Fruit fly (Drosophila melanogaster) whole organism, embryonic: Measurements from ENCODE around the gene CG3071.

ENCODE experiments used
- Ada2b ChIP-seq: fragments of 200-800 bp; sonication (Bioruptor generic); IDR thresholded peaks from 2 replicates; pipeline ENCODE4 v1.3.6; 2022; ENCODE audit warnings: missing biosample characterization, missing genetic modification characterization
- Adf1 ChIP-seq: fragments of 200-800 bp; sonication (Bioruptor generic); IDR thresholded peaks from 2 replicates; pipeline ENCODE4 v1.3.6; 2022; ENCODE audit warnings: missing biosample characterization, missing genetic modification characterization
- CG10462 ChIP-seq: fragments of 200-800 bp; sonication (Bioruptor generic); optimal IDR thresholded peaks from 2 replicates; lab custom pipeline; 2016; ENCODE audit warnings: missing biosample characterization, missing genetic modification characterization
- CG11247 ChIP-seq: fragments of 200-800 bp; sonication (Bioruptor generic); IDR thresholded peaks from 2 replicates; pipeline ENCODE4 v1.3.6; 2022; ENCODE audit warnings: missing biosample characterization, missing genetic modification characterization
- CG12071 ChIP-seq: fragments of 200-800 bp; sonication (Bioruptor generic); optimal IDR thresholded peaks from 3 replicates; lab custom pipeline; 2018; ENCODE audit warnings: missing biosample characterization, mild to moderate bottlenecking, missing genetic modification characterization
- CG1233 ChIP-seq: fragments of 200-800 bp; sonication (Bioruptor generic); optimal IDR thresholded peaks from 4 replicates; lab custom pipeline; 2018; ENCODE audit warnings: missing biosample characterization, mild to moderate bottlenecking, missing genetic modification characterization
- CG14710 ChIP-seq: fragments of 200-800 bp; sonication (Bioruptor generic); optimal IDR thresholded peaks from 3 replicates; lab custom pipeline; 2019; ENCODE audit warnings: missing biosample characterization, mild to moderate bottlenecking, missing genetic modification characterization, moderate library complexity
- CG1529 ChIP-seq: fragments of 200-800 bp; sonication (Bioruptor generic); optimal IDR thresholded peaks from 3 replicates; lab custom pipeline; 2018; ENCODE audit warnings: missing biosample characterization, missing genetic modification characterization
- CG1602 ChIP-seq: fragments of 200-800 bp; sonication (Bioruptor generic); optimal IDR thresholded peaks from 3 replicates; lab custom pipeline; 2016; ENCODE audit warnings: missing biosample characterization, missing genetic modification characterization
- CG16815 ChIP-seq: fragments of 200-800 bp; sonication (Bioruptor generic); optimal IDR thresholded peaks from 3 replicates; lab custom pipeline; 2017; ENCODE audit warnings: missing biosample characterization, mild to moderate bottlenecking, missing genetic modification characterization
- CG1792 ChIP-seq: fragments of 200-800 bp; sonication (Bioruptor generic); optimal IDR thresholded peaks from 2 replicates; lab custom pipeline; 2016; ENCODE audit warnings: missing biosample characterization, missing genetic modification characterization
- CG2875 ChIP-seq: fragments of 200-800 bp; sonication (Bioruptor generic); optimal IDR thresholded peaks from 2 replicates; lab custom pipeline; 2017; ENCODE audit warnings: missing biosample characterization, mild to moderate bottlenecking, missing genetic modification characterization, missing genetic modification reagents
- CG34422 ChIP-seq: fragments of 200-800 bp; sonication (Bioruptor generic); IDR thresholded peaks from 3 replicates; pipeline ENCODE4 v1.3.6; 2022; ENCODE audit warnings: missing biosample characterization, missing genetic modification characterization
- CG3995 ChIP-seq: fragments of 200-800 bp; sonication (Bioruptor generic); optimal IDR thresholded peaks from 3 replicates; lab custom pipeline; 2016; ENCODE audit warnings: missing biosample characterization, missing genetic modification characterization
- CG4707 ChIP-seq: fragments of 200-800 bp; sonication (Bioruptor generic); optimal IDR thresholded peaks from 2 replicates; lab custom pipeline; 2018; ENCODE audit warnings: missing biosample characterization, mild to moderate bottlenecking, missing genetic modification characterization, moderate library complexity
- CG5180 ChIP-seq: fragments of 200-800 bp; sonication (Bioruptor generic); optimal IDR thresholded peaks from 3 replicates; lab custom pipeline; 2017; ENCODE audit warnings: missing biosample characterization, missing genetic modification characterization, mild to moderate bottlenecking, moderate library complexity, missing genetic modification reagents
- CG7786 ChIP-seq: fragments of 200-800 bp; sonication (Bioruptor generic); optimal IDR thresholded peaks from 2 replicates; lab custom pipeline; 2016; ENCODE audit warnings: missing biosample characterization, missing genetic modification characterization
- CG7928 ChIP-seq: fragments of 200-800 bp; sonication (Bioruptor generic); optimal IDR thresholded peaks from 2 replicates; lab custom pipeline; 2017; ENCODE audit warnings: missing biosample characterization, mild to moderate bottlenecking, missing genetic modification characterization
- CG7987 ChIP-seq: fragments of 200-800 bp; sonication (Bioruptor generic); optimal IDR thresholded peaks from 2 replicates; lab custom pipeline; 2018; ENCODE audit warnings: missing biosample characterization, mild to moderate bottlenecking, missing genetic modification characterization, moderate library complexity
- CG8478 ChIP-seq: fragments of >200 bp; optimal IDR thresholded peaks from 2 replicates; lab custom pipeline; 2018
- CG8924 ChIP-seq: fragments of 200-800 bp; optimal IDR thresholded peaks from 3 replicates; lab custom pipeline; 2019; ENCODE audit warnings: missing biosample characterization, mild to moderate bottlenecking, missing genetic modification characterization, moderate library complexity
- Ets65A ChIP-seq: fragments of 200-800 bp; sonication (Bioruptor generic); peaks from one replicate; lab custom pipeline; 2016; ENCODE audit warnings: missing biosample characterization, missing genetic modification characterization
- Gsc ChIP-seq: fragments of 200-800 bp; sonication (Bioruptor generic); IDR thresholded peaks from 2 replicates; pipeline ENCODE4 v1.3.6; 2022; ENCODE audit warnings: missing biosample characterization, missing genetic modification characterization
- H2.0 ChIP-seq: fragments of 200-800 bp; sonication (Bioruptor generic); IDR thresholded peaks from 2 replicates; pipeline ENCODE4 v1.3.6; 2022; ENCODE audit warnings: missing biosample characterization, missing genetic modification characterization
- HLHmδ ChIP-seq: fragments of 200-800 bp; sonication (Bioruptor generic); optimal IDR thresholded peaks from 2 replicates; lab custom pipeline; 2018; ENCODE audit warnings: missing biosample characterization, mild to moderate bottlenecking, missing genetic modification characterization, moderate library complexity
- Hr3 ChIP-seq: fragments of 200-800 bp; sonication (Bioruptor generic); optimal IDR thresholded peaks from 3 replicates; lab custom pipeline; 2016; ENCODE audit warnings: missing biosample characterization, missing genetic modification characterization
- Lim3 ChIP-seq: fragments of 200-800 bp; sonication (Bioruptor generic); IDR thresholded peaks from 2 replicates; pipeline ENCODE4 v1.3.6; 2022; ENCODE audit warnings: missing biosample characterization, missing genetic modification characterization
- Lpt ChIP-seq: fragments of >200 bp; optimal IDR thresholded peaks from 2 replicates; lab custom pipeline; 2018; ENCODE audit warnings: missing biosample characterization, missing genetic modification characterization
- Mrtf ChIP-seq: fragments of 200-800 bp; sonication (Bioruptor generic); IDR thresholded peaks from 3 replicates; pipeline ENCODE4 v1.3.6; 2022; ENCODE audit warnings: missing biosample characterization, missing genetic modification characterization
- Oaz ChIP-seq: fragments of 200-800 bp; sonication (Bioruptor generic); IDR thresholded peaks from 2 replicates; pipeline ENCODE4 v1.3.6; 2022; ENCODE audit warnings: missing biosample characterization, missing genetic modification characterization
- Ravus ChIP-seq: fragments of 200-800 bp; sonication (Bioruptor generic); IDR thresholded peaks from 2 replicates; pipeline ENCODE4 v1.3.6; 2022; ENCODE audit warnings: missing biosample characterization, missing genetic modification characterization
- Sry-δ ChIP-seq: fragments of 200-800 bp; sonication (Bioruptor generic); optimal IDR thresholded peaks from 2 replicates; lab custom pipeline; 2016; ENCODE audit warnings: missing biosample characterization, missing genetic modification characterization
- Taf1 ChIP-seq: fragments of 200-800 bp; sonication (Bioruptor generic); IDR thresholded peaks from 2 replicates; pipeline ENCODE4 v1.3.6; 2022; ENCODE audit warnings: missing biosample characterization, missing genetic modification characterization
- ac ChIP-seq: fragments of 200-800 bp; sonication (Bioruptor generic); optimal IDR thresholded peaks from 3 replicates; lab custom pipeline; 2017; ENCODE audit warnings: missing biosample characterization, mild to moderate bottlenecking, missing genetic modification characterization
- br ChIP-seq: fragments of >200 bp; optimal IDR thresholded peaks from 2 replicates; lab custom pipeline; 2017
- ci ChIP-seq: fragments of 200-800 bp; sonication (Bioruptor generic); IDR thresholded peaks from 3 replicates; pipeline ENCODE4 v1.3.6; 2022; ENCODE audit warnings: missing biosample characterization, missing genetic modification characterization
- crol ChIP-seq: fragments of 200-800 bp; sonication (Bioruptor generic); IDR thresholded peaks from 2 replicates; pipeline ENCODE4 v1.3.6; 2022; ENCODE audit warnings: missing biosample characterization, missing genetic modification characterization
- emc ChIP-seq: fragments of 200-800 bp; sonication (Bioruptor generic); optimal IDR thresholded peaks from 2 replicates; lab custom pipeline; 2016; ENCODE audit warnings: missing biosample characterization, missing genetic modification characterization
- gce ChIP-seq: fragments of 200-800 bp; sonication (Bioruptor generic); IDR thresholded peaks from 3 replicates; pipeline ENCODE4 v1.3.6; 2022; ENCODE audit warnings: missing biosample characterization, missing genetic modification characterization
- gfzf ChIP-seq: fragments of 200-800 bp; sonication (Bioruptor generic); optimal IDR thresholded peaks from 2 replicates; lab custom pipeline; 2016; ENCODE audit warnings: missing biosample characterization, mild to moderate bottlenecking, missing genetic modification characterization, moderate library complexity
- inv ChIP-seq: fragments of 200-800 bp; sonication (Bioruptor generic); IDR thresholded peaks from 2 replicates; pipeline ENCODE4 v1.3.6; 2022; ENCODE audit warnings: missing biosample characterization, missing genetic modification characterization; ENCODE audit not compliant: partially characterized antibody
- jing ChIP-seq: fragments of 200-800 bp; sonication (Bioruptor generic); optimal IDR thresholded peaks from 2 replicates; lab custom pipeline; 2018; ENCODE audit warnings: missing biosample characterization, mild to moderate bottlenecking, missing genetic modification characterization
- knrl ChIP-seq: fragments of 200-800 bp; sonication (Bioruptor generic); IDR thresholded peaks from 3 replicates; pipeline ENCODE4 v1.3.6; 2022; ENCODE audit warnings: missing biosample characterization, missing genetic modification characterization; ENCODE audit not compliant: partially characterized antibody
- lilli ChIP-seq: fragments of 200-800 bp; sonication (Bioruptor generic); optimal IDR thresholded peaks from 3 replicates; lab custom pipeline; 2016; ENCODE audit warnings: missing biosample characterization, missing genetic modification characterization
- pros ChIP-seq: fragments of 200-800 bp; sonication (Bioruptor generic); optimal IDR thresholded peaks from 3 replicates; lab custom pipeline; 2019; ENCODE audit warnings: missing biosample characterization, mild to moderate bottlenecking, missing genetic modification characterization, moderate library complexity
- stwl ChIP-seq: fragments of 200-800 bp; sonication (Bioruptor generic); optimal IDR thresholded peaks from 3 replicates; lab custom pipeline; 2018; ENCODE audit warnings: missing biosample characterization, mild to moderate bottlenecking, missing genetic modification characterization, moderate library complexity
- tgo ChIP-seq: fragments of 200-800 bp; sonication (Bioruptor generic); IDR thresholded peaks from 3 replicates; pipeline ENCODE4 v1.3.6; 2022; ENCODE audit warnings: missing biosample characterization, missing genetic modification characterization
- trh ChIP-seq: fragments of 200-800 bp; sonication (Bioruptor generic); optimal IDR thresholded peaks from 2 replicates; lab custom pipeline; 2016; ENCODE audit warnings: missing biosample characterization, missing genetic modification characterization
- tup ChIP-seq: fragments of 200-800 bp; sonication (Bioruptor generic); optimal IDR thresholded peaks from 2 replicates; lab custom pipeline; 2016; ENCODE audit warnings: missing biosample characterization, mild to moderate bottlenecking, missing genetic modification characterization, moderate library complexity
- vfl ChIP-seq: fragments of 200-800 bp; sonication (Bioruptor generic); optimal IDR thresholded peaks from 2 replicates; lab custom pipeline; 2016; ENCODE audit warnings: missing biosample characterization, missing genetic modification characterization
- wdn ChIP-seq: fragments of 200-800 bp; sonication (Bioruptor generic); IDR thresholded peaks from 2 replicates; pipeline ENCODE4 v1.3.6; 2022; ENCODE audit warnings: missing biosample characterization, missing genetic modification characterization

Gene CG3071

DNA sequence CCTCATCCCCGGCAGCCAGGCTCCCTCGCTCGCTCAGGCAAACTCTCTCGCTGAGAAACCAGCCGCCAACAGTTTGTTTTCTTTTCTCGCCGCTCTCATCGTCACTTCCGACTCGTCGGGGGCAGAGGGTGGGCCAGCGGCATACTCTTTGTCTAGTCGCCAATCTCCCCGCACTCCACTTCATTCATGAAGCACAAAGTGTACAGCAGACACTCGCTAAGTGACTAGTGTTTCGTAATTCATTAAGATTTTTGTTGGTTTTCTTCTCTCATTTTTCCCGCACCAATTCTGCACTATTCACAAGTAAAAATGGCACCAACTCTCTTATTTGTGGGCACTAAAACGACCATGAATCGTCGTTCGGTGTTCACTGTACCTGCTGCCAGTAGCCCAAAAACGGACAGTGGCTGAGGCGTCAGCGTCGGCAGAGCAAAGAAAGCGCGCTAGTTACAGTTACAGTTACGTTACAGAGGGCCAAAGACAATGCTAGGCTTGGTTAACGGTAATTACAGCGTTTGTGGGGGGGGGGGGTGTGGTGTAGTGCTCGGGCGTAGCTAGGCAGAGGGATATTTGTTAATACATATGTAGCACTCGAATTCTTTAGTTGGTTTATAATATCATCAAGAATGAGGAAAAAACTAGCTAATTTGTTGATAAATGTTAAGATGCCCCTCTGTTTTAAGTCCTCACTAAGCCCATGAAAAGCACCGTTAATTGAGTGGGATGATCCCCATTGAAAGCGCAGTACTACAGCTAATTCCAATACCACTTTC is 35.0 kb downstream of the CG3071 start (continued):
- TF ChIP-seq tgo (GFP tag; lab: Robert Waterston, UW): peak; percentile 98
- TF ChIP-seq HLHmδ: no peak
- peak; percentile 96 for TF ChIP-seq Ravus (GFP tag; lab: Robert Waterston, UW)
- TF ChIP-seq Gsc (GFP tag; lab: Robert Waterston, UW): peak; percentile 95
- peak; percentile 60 for TF ChIP-seq pros
- peak; percentile 97 for TF ChIP-seq CG1233
- TF ChIP-seq CG1792 (GFP tag; lab: Kevin White, UChicago): peak; percentile 98
- TF ChIP-seq Adf1 (GFP tag; lab: Robert Waterston, UW): peak; percentile 98
- TF ChIP-seq Hr3 (GFP tag; lab: Kevin White, UChicago): peak; percentile 99
- peak; percentile 98 for TF ChIP-seq H2.0 (GFP tag; lab: Robert Waterston, UW)
- TF ChIP-seq Oaz (GFP tag; lab: Robert Waterston, UW): peak; percentile 95
- TF ChIP-seq lilli (GFP tag; lab: Kevin White, UChicago): peak; percentile 99
- peak; percentile 99 for TF ChIP-seq ci (GFP tag; lab: Robert Waterston, UW)
- TF ChIP-seq br: no peak
- TF ChIP-seq Lim3: peak; percentile 96
- TF ChIP-seq vfl: peak; percentile 96
- TF ChIP-seq stwl: peak; percentile 34
- peak; percentile 100 for TF ChIP-seq Ets65A
- TF ChIP-seq CG7786: peak; percentile 99
- TF ChIP-seq gfzf (GFP tag; lab: Kevin White, UChicago): peak; percentile 41
- peak; percentile 97 for TF ChIP-seq CG4707 (GFP tag; lab: Kevin White, UChicago)
- TF ChIP-seq jing (GFP tag; lab: Kevin White, UChicago): peak; percentile 98
- TF ChIP-seq CG10462 (GFP tag; lab: Kevin White, UChicago): peak; percentile 97
- peak; percentile 98 for TF ChIP-seq Mrtf (GFP tag; lab: Robert Waterston, UW)
- no peak for TF ChIP-seq inv (GFP tag; lab: Robert Waterston, UW)
- TF ChIP-seq CG7928 (GFP tag; lab: Kevin White, UChicago): peak; percentile 77
- no peak for TF ChIP-seq CG8478
- peak; percentile 98 for TF ChIP-seq Ada2b
- TF ChIP-seq trh (GFP tag; lab: Kevin White, UChicago): peak; percentile 96
- TF ChIP-seq CG34422: peak; percentile 99
- peak; percentile 99 for TF ChIP-seq CG8924 (tag; lab: Kevin White, UChicago)
- peak; percentile 98 for TF ChIP-seq crol (GFP tag; lab: Robert Waterston, UW)
- peak; percentile 97 for TF ChIP-seq wdn (GFP tag; lab: Robert Waterston, UW)
- TF ChIP-seq CG16815: peak; percentile 97
- TF ChIP-seq CG5180: peak; percentile 91
- peak; percentile 97 for TF ChIP-seq emc (GFP tag; lab: Kevin White, UChicago)
- peak; percentile 94 for TF ChIP-seq Taf1 (GFP tag; lab: Robert Waterston, UW)
- peak; percentile 98 for TF ChIP-seq CG11247
- peak; percentile 99 for TF ChIP-seq CG2875 (GFP tag; lab: Kevin White, UChicago)
- TF ChIP-seq ac (GFP tag; lab: Kevin White, UChicago): peak; percentile 91
- peak; percentile 95 for TF ChIP-seq CG14710 (tag; lab: Kevin White, UChicago)
- no peak for TF ChIP-seq knrl (GFP tag; lab: Robert Waterston, UW)
- peak; percentile 77 for TF ChIP-seq CG3995 (GFP tag; lab: Kevin White, UChicago)
- peak; percentile 99 for TF ChIP-seq CG1529
- peak; percentile 97 for TF ChIP-seq CG1602 (GFP tag; lab: Kevin White, UChicago)
- peak; percentile 99 for TF ChIP-seq CG12071 (GFP tag; lab: Kevin White, UChicago)
- TF ChIP-seq CG7987 (GFP tag; lab: Kevin White, UChicago): peak; percentile 95
- peak; percentile 98 for TF ChIP-seq gce (GFP tag; lab: Robert Waterston, UW)
- peak; percentile 79 for TF ChIP-seq Sry-δ (GFP tag; lab: Kevin White, UChicago)
- TF ChIP-seq tup (GFP tag; lab: Kevin White, UChicago): peak; percentile 97
- TF ChIP-seq Lpt (GFP tag; lab: Kevin White, UChicago): no peak
